Worm (Caenorhabditis elegans): ENCODE measurements around the gene lst-4.

DNA sequence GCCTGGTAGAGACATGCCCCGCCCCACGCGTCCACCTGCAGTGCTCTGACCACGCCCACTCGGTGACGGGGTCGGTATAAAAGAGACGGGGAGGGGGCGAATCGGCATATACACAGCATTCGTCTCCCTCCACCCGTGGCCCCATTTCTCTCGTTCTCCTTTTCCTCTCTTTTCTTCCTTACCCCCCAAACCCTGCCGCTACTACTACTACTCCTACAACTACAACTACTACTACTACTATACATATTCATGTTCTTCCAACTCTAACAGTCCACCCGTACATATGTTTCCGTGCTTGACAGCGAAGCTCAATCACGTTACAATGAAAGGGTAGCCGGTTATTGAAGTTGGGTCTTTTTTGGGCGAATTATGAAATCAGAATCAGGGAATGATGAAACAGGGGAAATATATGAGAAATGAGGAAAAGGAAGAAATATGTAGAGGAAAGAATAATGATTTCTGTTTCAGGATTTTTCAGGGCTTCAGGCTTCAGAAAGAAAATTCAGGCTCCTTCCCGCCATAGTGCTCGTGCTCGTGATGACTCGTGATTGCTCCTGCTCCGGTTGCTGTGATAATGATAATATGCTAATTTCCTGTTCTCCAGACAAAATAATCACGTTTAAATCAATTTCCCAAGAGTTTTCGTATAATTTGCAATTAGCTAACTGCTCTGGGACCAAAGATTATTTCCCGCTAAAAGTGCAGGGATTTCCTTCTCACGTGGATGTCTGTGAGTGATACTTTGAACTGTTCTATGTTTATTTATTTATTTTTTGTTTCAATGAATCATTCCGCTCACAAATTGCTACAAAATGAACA is 35.7 kb downstream of the lst-4 start:
- peak; percentile 97 for TF ChIP-seq sea-1 (GFP tag; conservative IDR thresholded peaks at IDR 0.05)
- TF ChIP-seq ceh-13 (GFP tag; optimal IDR thresholded peaks at IDR 0.05), result peak; percentile 89
